Worm (Caenorhabditis elegans): ENCODE results near the gene sip-1.

sip-1 gene

ce11 chrIII:10463653-10464052 is 42.9 kb downstream of the sip-1 start (continued):
- TF ChIP-seq Y95B8A.8 (GFP tag; IDR thresholded peaks at IDR 0.05) (no peak), ceh-27 (GFP tag; optimal IDR thresholded peaks at IDR 0.05) (no peak), lir-1 (GFP tag; conservative IDR thresholded peaks at IDR 0.05) (no peak), D2030.7 (GFP tag; IDR thresholded peaks at IDR 0.05) (no peak), F49E8.2 (tag; optimal IDR thresholded peaks at IDR 0.05; ENCODE audit: insufficient read depth) (no peak), ztf-25 (GFP tag; IDR thresholded peaks at IDR 0.05) (no peak), repo-1 (tag; optimal IDR thresholded peaks at IDR 0.05) (no peak), ztf-22 (GFP tag; optimal IDR thresholded peaks at IDR 0.05) (no peak), B0035.1 (tag; optimal IDR thresholded peaks at IDR 0.05) (no peak), bed-1 (GFP tag; IDR thresholded peaks at IDR 0.05) (no peak), aptf-3 (GFP tag; IDR thresholded peaks at IDR 0.05) (no peak), F33H1.4 (GFP tag; IDR thresholded peaks at IDR 0.05) (no peak), B0336.3 (GFP tag; IDR thresholded peaks at IDR 0.05) (no peak), mxl-1 (tag; optimal IDR thresholded peaks at IDR 0.05) (no peak), Y79H2A.3 (GFP tag; conservative IDR thresholded peaks at IDR 0.05) (no peak), F10E7.11 (tag; optimal IDR thresholded peaks at IDR 0.05) (no peak), sdz-38 (tag; optimal IDR thresholded peaks at IDR 0.05) (no peak), K11D2.4 (GFP tag; IDR thresholded peaks at IDR 0.05) (no peak), zfh-2 (GFP tag; conservative IDR thresholded peaks at IDR 0.05) (no peak), rcor-1 (GFP tag; IDR thresholded peaks at IDR 0.05) (no peak), sea-2 (GFP tag; IDR thresholded peaks at IDR 0.05) (no peak), F57A8.1 (GFP tag; optimal IDR thresholded peaks at IDR 0.05) (no peak), nhr-27 (tag; optimal IDR thresholded peaks at IDR 0.05) (no peak)

DNA sequence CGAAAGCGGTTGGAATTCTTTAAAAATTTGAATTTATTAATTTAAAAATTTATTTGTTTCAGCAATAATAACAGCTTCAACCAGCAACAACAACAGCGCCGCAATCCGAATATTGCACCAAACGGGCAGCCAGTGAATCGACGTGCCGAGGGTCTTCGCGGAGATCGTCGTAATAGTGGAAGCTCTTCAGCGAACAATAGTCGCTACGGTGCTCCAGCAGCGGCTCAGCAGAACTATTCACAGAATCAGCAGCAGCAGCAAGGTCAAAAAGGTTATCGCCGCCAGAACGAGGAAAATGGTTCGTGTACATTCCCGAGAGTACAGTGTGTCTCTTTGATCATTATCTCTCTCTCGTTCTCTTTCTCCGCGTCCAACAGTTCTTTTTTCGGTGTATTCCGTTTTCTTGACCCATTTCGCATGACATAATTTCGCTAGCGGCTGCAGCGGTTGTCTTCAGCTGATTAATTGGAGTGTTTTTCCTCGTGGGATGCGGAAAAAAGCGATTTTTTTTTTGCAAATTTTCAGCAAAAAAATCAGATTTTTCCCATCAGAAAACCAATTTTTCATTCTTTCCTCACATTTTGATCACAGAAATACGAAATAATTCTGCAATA is 43.6 kb downstream of the sip-1 start:
- TF ChIP-seq madf-3 (GFP tag; IDR thresholded peaks at IDR 0.05), result no peak
- TF ChIP-seq zfh-2 (GFP tag; conservative IDR thresholded peaks at IDR 0.05), result peak; percentile 56; the same call in 1 of the 2 replicates

DNA sequence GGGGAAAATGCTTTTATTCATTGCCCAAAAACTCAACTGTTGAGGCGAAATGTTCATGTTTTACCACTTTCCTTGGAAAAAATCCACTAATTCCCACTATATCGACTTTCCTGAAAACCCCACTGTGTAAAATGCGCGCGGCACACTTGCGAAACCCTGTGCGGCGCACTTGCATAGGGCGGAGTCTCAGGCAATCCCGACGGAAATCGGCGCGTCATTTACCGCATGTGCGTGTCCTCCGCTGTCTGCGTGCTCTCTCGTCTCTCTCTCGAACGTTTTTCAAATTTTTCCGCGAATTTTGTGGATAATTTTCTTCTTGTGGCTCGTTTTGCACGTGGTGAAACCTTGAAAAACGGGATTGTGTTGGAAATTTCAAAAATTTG is 45.4 kb downstream of the sip-1 start, which contains the start of gene atx-2:
Gene atx-2 (plus strand): TSS at position 226 of the 383 bp plus-strand sequence.
- no peak for TF ChIP-seq nfya-1 (tag; optimal IDR thresholded peaks at IDR 0.05; ENCODE audit: borderline replicate concordance, insufficient read depth)
- peak; percentile 87 for TF ChIP-seq D2030.7 (GFP tag; IDR thresholded peaks at IDR 0.05)
- no peak for TF ChIP-seq hlh-26 (GFP tag; conservative IDR thresholded peaks at IDR 0.05)
- no peak for TF ChIP-seq unc-62 (GFP tag; optimal IDR thresholded peaks at IDR 0.05)
- peak; percentile 85 for TF ChIP-seq nhr-90 (tag; optimal IDR thresholded peaks at IDR 0.05)
- peak; percentile 42 for TF ChIP-seq ztf-22 (GFP tag; optimal IDR thresholded peaks at IDR 0.05)
- TF ChIP-seq mel-28 (tag; optimal IDR thresholded peaks at IDR 0.05; ENCODE audit: borderline replicate concordance), result peak; percentile 76
- TF ChIP-seq Y79H2A.3 (GFP tag; conservative IDR thresholded peaks at IDR 0.05), result peak; percentile 93
- peak; percentile 91 for TF ChIP-seq K11D2.4 (GFP tag; IDR thresholded peaks at IDR 0.05)
- peak; percentile 92 for TF ChIP-seq egl-44 (GFP tag; IDR thresholded peaks at IDR 0.05)
- TF ChIP-seq Y95B8A.8 (GFP tag; IDR thresholded peaks at IDR 0.05), result peak; percentile 90
- peak; percentile 89 for TF ChIP-seq madf-10 (tag; optimal IDR thresholded peaks at IDR 0.05)
- TF ChIP-seq hlh-12 (tag; optimal IDR thresholded peaks at IDR 0.05), result peak; percentile 15
- no peak for TF ChIP-seq nfya-2 (GFP tag; IDR thresholded peaks at IDR 0.05)
- TF ChIP-seq ceh-91 (GFP tag; IDR thresholded peaks at IDR 0.05), result peak; percentile 85
- peak; percentile 95 for TF ChIP-seq ztf-28 (GFP tag; IDR thresholded peaks at IDR 0.05)
- peak; percentile 72 for TF ChIP-seq tbp1 (GFP tag; optimal IDR thresholded peaks at IDR 0.05)
- peak; percentile 1 for TF ChIP-seq T07F8.4 (tag; optimal IDR thresholded peaks at IDR 0.05)
- TF ChIP-seq ekl-4 (GFP tag; IDR thresholded peaks at IDR 0.05), result peak; percentile 84
- TF ChIP-seq sdz-38 (tag; optimal IDR thresholded peaks at IDR 0.05), result no peak
- TF ChIP-seq snpc-4 (GFP tag; optimal IDR thresholded peaks at IDR 0.05), result peak; percentile 69
- TF ChIP-seq snpc-4 (tag; optimal IDR thresholded peaks at IDR 0.05), result peak; percentile 6 to 84 (median 62)
- TF ChIP-seq F57A8.1 (GFP tag; optimal IDR thresholded peaks at IDR 0.05), result no peak
- no peak for TF ChIP-seq him-1 (tag; optimal IDR thresholded peaks at IDR 0.05)
- TF ChIP-seq B0336.3 (GFP tag; IDR thresholded peaks at IDR 0.05), result peak; percentile 86
- TF ChIP-seq snpc-1.3 (tag; optimal IDR thresholded peaks at IDR 0.05; ENCODE audit: insufficient read depth), result peak; percentile 58
- TF ChIP-seq C06A6.2 (GFP tag; conservative IDR thresholded peaks at IDR 0.05), result peak; percentile 94
- TF ChIP-seq nhr-27 (tag; optimal IDR thresholded peaks at IDR 0.05), result no peak
- TF ChIP-seq ceh-58 (GFP tag; IDR thresholded peaks at IDR 0.05), result 0 out of 2 replicates have a peak, but pooled peaks have one; percentile 64
- TF ChIP-seq ccch-3 (GFP tag; optimal IDR thresholded peaks at IDR 0.05), result no peak
